Fruit fly (Drosophila melanogaster) whole organism, wandering third instar larva: ENCODE results near the gene CG9338.

Experiments
- Abd-B ChIP-seq: fragments of >200 bp; optimal IDR thresholded peaks from 2 replicates; lab custom pipeline; 2017; ENCODE audit warnings: missing biosample characterization, missing genetic modification characterization
- CG32264 ChIP-seq: fragments of 200-800 bp; sonication (Bioruptor generic); optimal IDR thresholded peaks from 2 replicates; lab custom pipeline; 2016; ENCODE audit warnings: missing biosample characterization, missing genetic modification characterization
- CrebA ChIP-seq: fragments of 200-800 bp; sonication (Bioruptor generic); optimal IDR thresholded peaks from 2 replicates; lab custom pipeline; 2016; ENCODE audit warnings: missing biosample characterization, mild to moderate bottlenecking, missing genetic modification characterization, borderline replicate concordance
- Dfd ChIP-seq: fragments of >200 bp; optimal IDR thresholded peaks from 2 replicates; lab custom pipeline; 2017; ENCODE audit warnings: missing biosample characterization, missing genetic modification characterization
- Dif ChIP-seq: fragments of 200-275, 200-300 bp; sonication (Bioruptor generic); optimal IDR thresholded peaks from 2 replicates; lab custom pipeline; 2018; ENCODE audit warnings: missing biosample characterization, missing genetic modification characterization; ENCODE audit not compliant: partially characterized antibody
- GATAd ChIP-seq: sonication (Bioruptor generic); optimal IDR thresholded peaks from 2 replicates; lab custom pipeline; 2016; ENCODE audit warnings: missing biosample characterization, missing genetic modification characterization
- HLH106 ChIP-seq: fragments of 200-800 bp; optimal IDR thresholded peaks from 3 replicates; lab custom pipeline; 2019; ENCODE audit warnings: missing biosample characterization, mild to moderate bottlenecking, missing genetic modification characterization, moderate library complexity
- Hnf4 ChIP-seq: fragments of 200-800 bp; sonication (Bioruptor generic); optimal IDR thresholded peaks from 2 replicates; lab custom pipeline; 2016; ENCODE audit warnings: missing biosample characterization, mild to moderate bottlenecking, missing genetic modification characterization
- Hr83 ChIP-seq: fragments of 200-300 bp; sonication (Bioruptor generic); optimal IDR thresholded peaks from 2 replicates; lab custom pipeline; 2016; ENCODE audit warnings: missing biosample characterization, mild to moderate bottlenecking, missing genetic modification characterization, moderate library complexity; ENCODE audit not compliant: poor library complexity, severe bottlenecking
- Jra ChIP-seq: sonication (Bioruptor generic); optimal IDR thresholded peaks from 2 replicates; lab custom pipeline; 2016; ENCODE audit warnings: missing biosample characterization, missing genetic modification characterization
- Mio ChIP-seq: sonication (Bioruptor generic); optimal IDR thresholded peaks from 2 replicates; lab custom pipeline; 2016; ENCODE audit warnings: missing biosample characterization, missing genetic modification characterization
- Myc ChIP-seq: fragments of >200 bp; optimal IDR thresholded peaks from 2 replicates; lab custom pipeline; 2017
- N ChIP-seq: fragments of >200 bp; optimal IDR thresholded peaks from 2 replicates; lab custom pipeline; 2018; ENCODE audit warnings: missing biosample characterization, missing external identifiers, missing genetic modification characterization
- OdsH ChIP-seq: fragments of 200-800 bp; sonication (Bioruptor generic); optimal IDR thresholded peaks from 2 replicates; lab custom pipeline; 2016; ENCODE audit warnings: missing biosample characterization, mild to moderate bottlenecking, missing genetic modification characterization
- Rel ChIP-seq, 2 experiments: fragments of 200-800 bp; sonication (Bioruptor generic) in 1 of 2; optimal IDR thresholded peaks; 2 replicates in 1 of 2; 3 replicates in 1 of 2; lab custom pipeline; 2016 to 2019; ENCODE audit warnings: mild to moderate bottlenecking in 2 of 2, missing biosample characterization in 2 of 2, missing genetic modification characterization in 2 of 2, moderate library complexity in 1 of 2
- Sp1 ChIP-seq: fragments of 200-800 bp; sonication (Bioruptor generic); optimal IDR thresholded peaks from 3 replicates; lab custom pipeline; 2019; ENCODE audit warnings: missing biosample characterization, mild to moderate bottlenecking, missing genetic modification characterization, moderate library complexity
- br ChIP-seq: fragments of 200-800 bp; sonication (Bioruptor generic); optimal IDR thresholded peaks from 2 replicates; lab custom pipeline; 2016; ENCODE audit warnings: missing biosample characterization, missing genetic modification characterization
- dl ChIP-seq, 2 experiments: fragments of 175-275, 200-275 bp in 1 of 2; fragments of 200-275 bp in 1 of 2; sonication (Bioruptor generic); optimal IDR thresholded peaks; lab custom pipeline; 2018; ENCODE audit warnings: mild to moderate bottlenecking in 2 of 2, missing biosample characterization in 2 of 2, missing genetic modification characterization in 2 of 2, moderate library complexity in 2 of 2; ENCODE audit not compliant: partially characterized antibody in 2 of 2, insufficient read depth in 1 of 2
- dmrt93B ChIP-seq: fragments of 200-800 bp; sonication (Bioruptor generic); optimal IDR thresholded peaks from 2 replicates; lab custom pipeline; 2018; ENCODE audit warnings: missing biosample characterization, mild to moderate bottlenecking, missing genetic modification characterization
- dsf ChIP-seq: sonication (Bioruptor generic); optimal IDR thresholded peaks from 2 replicates; lab custom pipeline; 2016; ENCODE audit warnings: missing biosample characterization, missing genetic modification characterization, borderline replicate concordance
- ey ChIP-seq: fragments of 200-800 bp; sonication (Bioruptor generic); optimal IDR thresholded peaks from 2 replicates; lab custom pipeline; 2016; ENCODE audit warnings: missing biosample characterization, missing genetic modification characterization
- foxo ChIP-seq, 2 experiments: fragments of 200-800 bp; sonication (Bioruptor generic); optimal IDR thresholded peaks; 2 replicates in 1 of 2; 3 replicates in 1 of 2; lab custom pipeline; 2016 to 2017; ENCODE audit warnings: missing biosample characterization in 2 of 2, missing genetic modification characterization in 2 of 2
- fru ChIP-seq: fragments of 200-800 bp; sonication (Bioruptor generic); optimal IDR thresholded peaks from 3 replicates; lab custom pipeline; 2016; ENCODE audit warnings: missing biosample characterization, mild to moderate bottlenecking, missing genetic modification characterization
- h ChIP-seq: fragments of 200-800 bp; sonication (Bioruptor generic); optimal IDR thresholded peaks from 3 replicates; lab custom pipeline; 2016; ENCODE audit warnings: missing biosample characterization, mild to moderate bottlenecking, missing genetic modification characterization
- lola ChIP-seq: fragments of >200 bp; optimal IDR thresholded peaks from 2 replicates; lab custom pipeline; 2017; ENCODE audit warnings: missing biosample characterization, missing genetic modification characterization
- psq ChIP-seq: fragments of 200-800 bp; sonication (Bioruptor generic); optimal IDR thresholded peaks from 3 replicates; lab custom pipeline; 2017; ENCODE audit warnings: missing biosample characterization, mild to moderate bottlenecking, missing genetic modification characterization, moderate library complexity
- rgr ChIP-seq: fragments of 200-800 bp; sonication (Bioruptor generic); optimal IDR thresholded peaks from 3 replicates; lab custom pipeline; 2016; ENCODE audit warnings: missing biosample characterization, mild to moderate bottlenecking, missing genetic modification characterization
- sage ChIP-seq: fragments of 200-800 bp; sonication (Bioruptor generic); optimal IDR thresholded peaks from 2 replicates; lab custom pipeline; 2016; ENCODE audit warnings: missing biosample characterization, mild to moderate bottlenecking, missing genetic modification characterization
- sv ChIP-seq: fragments of 200-800 bp; sonication (Bioruptor generic); optimal IDR thresholded peaks from 3 replicates; lab custom pipeline; 2016; ENCODE audit warnings: missing biosample characterization, missing genetic modification characterization
- tai ChIP-seq: sonication (Bioruptor generic); optimal IDR thresholded peaks from 2 replicates; lab custom pipeline; 2016; ENCODE audit warnings: missing biosample characterization, missing genetic modification characterization
- usp ChIP-seq: fragments of >200 bp; optimal IDR thresholded peaks from 2 replicates; lab custom pipeline; 2017; ENCODE audit warnings: missing biosample characterization, missing genetic modification characterization

Gene CG9338

DNA sequence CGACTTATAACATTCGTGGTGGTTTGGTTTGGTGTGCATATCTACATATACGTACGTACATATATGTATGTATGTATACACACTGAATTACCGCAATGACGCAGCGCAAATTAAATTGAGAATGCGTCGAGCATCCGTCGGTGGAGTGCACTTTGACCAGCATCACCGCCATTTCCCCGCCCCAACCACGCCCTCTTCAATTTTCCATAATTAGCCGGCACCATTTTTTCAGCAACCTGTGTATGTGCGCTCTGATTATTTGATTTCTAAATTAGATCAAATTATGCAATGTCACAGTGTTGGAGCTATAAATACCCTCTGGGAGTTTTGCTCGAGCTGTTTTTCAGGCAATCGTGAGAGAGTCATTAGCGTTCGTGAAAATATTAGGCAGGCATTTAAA, 13.0 kb downstream of the CG9338 start:
- TF ChIP-seq ey (no peak), Jra (GFP tag; lab: Kevin White, UChicago) (no peak), Abd-B (GFP tag; lab: Kevin White, UChicago) (no peak), Hnf4 (GFP tag; lab: Kevin White, UChicago) (no peak), br (no peak), fru (GFP tag; lab: Kevin White, UChicago) (no peak), h (GFP tag; lab: Kevin White, UChicago) (no peak), psq (GFP tag; lab: Kevin White, UChicago) (no peak), lola (GFP tag; lab: Kevin White, UChicago) (no peak), Hr83 (GFP tag; lab: Kevin White, UChicago) (no peak), Dfd (GFP tag; lab: Kevin White, UChicago) (no peak), CG32264 (no peak), Rel (GFP tag; optimal IDR thresholded peaks at IDR 0.05; lab: Kevin White, UChicago) (no peak), Rel (tag; optimal IDR thresholded peaks at IDR 0.05; lab: Kevin White, UChicago) (no peak), CrebA (no peak), usp (no peak)

dm6 chr2L:20878463-20878862, 13.4 kb downstream of the CG9338 start:
- TF ChIP-seq Dfd (GFP tag; lab: Kevin White, UChicago) (no peak), Hnf4 (GFP tag; lab: Kevin White, UChicago) (no peak), tai (GFP tag; lab: Kevin White, UChicago) (no peak), GATAd (GFP tag; lab: Kevin White, UChicago) (no peak)

dm6 chr2L:20879567-20880141, 14.6 kb downstream of the CG9338 start:
- TF ChIP-seq Dif (GFP tag; lab: Kevin White, UChicago), result no peak
- no peak for TF ChIP-seq CG32264
- TF ChIP-seq dmrt93B (GFP tag; lab: Kevin White, UChicago), result no peak
- no peak for TF ChIP-seq Abd-B (GFP tag; lab: Kevin White, UChicago)
- no peak for TF ChIP-seq OdsH (GFP tag; lab: Kevin White, UChicago)
- TF ChIP-seq Sp1 (GFP tag; lab: Kevin White, UChicago), result no peak
- TF ChIP-seq usp, result no peak
- no peak for TF ChIP-seq sage (GFP tag; lab: Kevin White, UChicago)
- no peak for TF ChIP-seq rgr (GFP tag; lab: Kevin White, UChicago)
- TF ChIP-seq, all 38 proteins: peak for 0

DNA sequence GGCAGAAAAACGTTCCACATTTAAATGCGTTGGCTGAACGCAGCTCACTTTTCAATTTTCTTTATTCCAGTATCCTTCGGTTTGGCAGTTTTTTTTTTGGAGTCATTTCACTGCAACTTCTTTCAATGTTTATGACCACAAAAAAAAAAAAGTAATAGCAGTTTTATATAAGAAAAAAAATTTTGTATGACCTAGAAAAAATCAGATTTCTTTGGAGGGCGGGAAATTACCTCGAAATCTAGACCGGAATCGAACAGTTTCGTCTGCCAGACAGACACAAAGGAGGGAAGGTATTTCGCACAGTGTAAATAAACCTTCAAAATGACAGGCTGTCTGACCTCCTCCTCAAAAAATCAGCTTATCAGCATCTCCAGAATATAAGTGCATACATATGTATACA, 15.5 kb downstream of the CG9338 start:
- no peak for TF ChIP-seq sage (GFP tag; lab: Kevin White, UChicago)
- TF ChIP-seq foxo (GFP tag; optimal IDR thresholded peaks at IDR 0.05; lab: Kevin White, UChicago), result peak in 1 of 2 experiments; percentile 57
- TF ChIP-seq ey, result peak; percentile 26
- TF ChIP-seq Dfd (GFP tag; lab: Kevin White, UChicago), result no peak
- peak; percentile 42 for TF ChIP-seq fru (GFP tag; lab: Kevin White, UChicago)
- no peak for TF ChIP-seq Dif (GFP tag; lab: Kevin White, UChicago)
- no peak for TF ChIP-seq Sp1 (GFP tag; lab: Kevin White, UChicago)
- peak; percentile 53 for TF ChIP-seq br
- no peak for TF ChIP-seq Myc (lab: Kevin White, UChicago)
- no peak for TF ChIP-seq CG32264
- TF ChIP-seq dmrt93B (GFP tag; lab: Kevin White, UChicago), result no peak
- TF ChIP-seq rgr (GFP tag; lab: Kevin White, UChicago), result peak; percentile 27
- no peak for TF ChIP-seq dl (GFP tag; optimal IDR thresholded peaks at IDR 0.05; lab: Kevin White, UChicago; ENCODE audit: insufficient read depth in 1 of 2, partially characterized antibody in 2 of 2)
- TF ChIP-seq dsf (GFP tag; lab: Kevin White, UChicago), result no peak
- peak; percentile 41 for TF ChIP-seq OdsH (GFP tag; lab: Kevin White, UChicago)
- peak; percentile 35 for TF ChIP-seq psq (GFP tag; lab: Kevin White, UChicago)
- TF ChIP-seq N, result no peak
- no peak for TF ChIP-seq sv
- TF ChIP-seq h (GFP tag; lab: Kevin White, UChicago), result no peak
- peak; percentile 15 for TF ChIP-seq HLH106 (tag; lab: Kevin White, UChicago)
- TF ChIP-seq Mio, result no peak
- TF ChIP-seq, all 38 proteins: peak for 8
